Worm (Caenorhabditis elegans) whole organism, L4 larva: Measurements from ENCODE around the gene C45E5.1.

Source experiments
- arid-1 ChIP-seq: fragments of 200-800 bp; sonication (Bioruptor generic); conservative IDR thresholded peaks from 2 replicates; pipeline ENCODE4 v1.3.6; 2022; ENCODE audit warnings: missing genetic modification reagents, missing genetic modification characterization, missing compliant biosample characterization
- duxl-1 ChIP-seq: sonication (generic microtip); optimal IDR thresholded peaks from 2 replicates; lab custom pipeline; 2016; ENCODE audit warnings: mild to moderate bottlenecking, missing genetic modification characterization, moderate library complexity, missing compliant biosample characterization; ENCODE audit not compliant: poor library complexity
- madf-5 ChIP-seq, 2 experiments: fragments of 200-800 bp; sonication (Bioruptor generic); IDR thresholded peaks; 2 replicates each; pipeline ENCODE4 v1.3.6; 2022; ENCODE audit warnings: missing compliant biosample characterization in 2 of 2, missing genetic modification characterization in 2 of 2
- mdl-1 ChIP-seq, 2 experiments: fragments of 150-350 bp in 1 of 2; sonication (generic microtip) in 1 of 2; optimal IDR thresholded peaks; 2 replicates each; lab custom pipeline; 2014 to 2017; ENCODE audit warnings: missing biosample characterization in 2 of 2, missing genetic modification characterization in 2 of 2
- nhr-11 ChIP-seq: fragments of 150-350 bp; optimal IDR thresholded peaks from 2 replicates; lab custom pipeline; 2014; ENCODE audit warnings: missing biosample characterization, missing genetic modification characterization
- unc-62 ChIP-seq, 3 experiments: fragments of 150-350 bp in 1 of 3; sonication (generic microtip); optimal IDR thresholded peaks in 2 of 3; peaks in 1 of 3; 1 replicate in 1 of 3; 2 replicates in 2 of 3; lab custom pipeline; 2014 to 2017; ENCODE audit warnings: missing biosample characterization in 3 of 3, missing genetic modification characterization in 3 of 3, missing genetic modification reagents in 3 of 3, missing genotype in 1 of 3
- zag-1 ChIP-seq: fragments of 150-350 bp; optimal IDR thresholded peaks from 2 replicates; lab custom pipeline; 2014; ENCODE audit warnings: missing biosample characterization, missing genetic modification characterization

- TF ChIP-seq duxl-1 (tag; lab: Kevin White, UChicago) (no peak), unc-62 (GFP tag; optimal IDR thresholded peaks at IDR 0.05 in 1 of 2; lab: Kevin White, UChicago) (no peak), unc-62 (tag; optimal IDR thresholded peaks at IDR 0.05; lab: Kevin White, UChicago) (no peak), mdl-1 (tag; optimal IDR thresholded peaks at IDR 0.05; lab: Kevin White, UChicago) (no peak), zag-1 (tag; lab: Kevin White, UChicago) (no peak), madf-5 (GFP tag; IDR thresholded peaks at IDR 0.05; lab: Robert Waterston, UW) (no peak), arid-1 (no peak), nhr-11 (tag; lab: Kevin White, UChicago) (no peak)
Observed at ce11 chrIV:5754821-5755220, 10.6 kb downstream of the C45E5.1 start.
